Worm (Caenorhabditis elegans) whole organism, L1 larva: ENCODE results near the gene lron-1.
A peak's percentile ranks its signal among the peaks of the same experiment; 100 is the strongest.

Source experiments
- Y116A8C.19 ChIP-seq: sonication (generic microtip); optimal IDR thresholded peaks from 2 replicates; lab custom pipeline; 2016; ENCODE audit warnings: missing compliant biosample characterization, missing genetic modification characterization, borderline replicate concordance
- aha-1 ChIP-seq: fragments of 150-350 bp; optimal IDR thresholded peaks from 2 replicates; lab custom pipeline; 2014; ENCODE audit warnings: missing biosample characterization, missing genetic modification characterization
- blmp-1 ChIP-seq: fragments of 150-350 bp; optimal IDR thresholded peaks from 2 replicates; lab custom pipeline; 2014; ENCODE audit warnings: missing biosample characterization, missing genetic modification characterization
- ceh-63 ChIP-seq: fragments of 200-800 bp; sonication (Bioruptor generic); optimal IDR thresholded peaks from 2 replicates; lab custom pipeline; 2018; ENCODE audit warnings: mild to moderate bottlenecking, missing genetic modification characterization, missing compliant biosample characterization
- ceh-8 ChIP-seq: fragments of 200-800 bp; sonication (Bioruptor generic); optimal IDR thresholded peaks from 2 replicates; lab custom pipeline; 2018; ENCODE audit warnings: mild to moderate bottlenecking, missing genetic modification characterization, moderate library complexity, missing compliant biosample characterization
- ceh-82 ChIP-seq, 3 experiments: fragments of 150-350 bp in 1 of 3; sonication (generic microtip) in 2 of 3; optimal IDR thresholded peaks; 2 replicates each; lab custom pipeline; 2014 to 2017; ENCODE audit warnings: missing biosample characterization in 3 of 3, missing genetic modification characterization in 3 of 3
- ceh-88 ChIP-seq: fragments of 200-800 bp; sonication (Bioruptor generic); IDR thresholded peaks from 2 replicates; pipeline ENCODE4 v1.3.6; 2022; ENCODE audit warnings: missing genetic modification characterization, missing compliant biosample characterization
- dpl-1 ChIP-seq, 3 experiments: fragments of 150-350 bp in 2 of 3; sonication (generic microtip) in 1 of 3; optimal IDR thresholded peaks; 2 replicates each; lab custom pipeline; 2014 to 2017; ENCODE audit warnings: missing biosample characterization in 3 of 3, missing genetic modification characterization in 3 of 3, missing genetic modification reagents in 3 of 3
- efl-3 ChIP-seq: fragments of 200-800 bp; sonication (Bioruptor generic); optimal IDR thresholded peaks from 2 replicates; lab custom pipeline; 2018; ENCODE audit warnings: mild to moderate bottlenecking, missing genetic modification characterization, missing compliant biosample characterization
- egl-13 ChIP-seq: sonication (generic microtip); optimal IDR thresholded peaks from 2 replicates; lab custom pipeline; 2016; ENCODE audit warnings: missing genotype, missing genetic modification reagents, missing genetic modification characterization, missing compliant biosample characterization
- egl-27 ChIP-seq, 2 experiments: fragments of 150-350 bp in 1 of 2; sonication (generic microtip); optimal IDR thresholded peaks; 3 replicates each; lab custom pipeline; 2017 to 2018; ENCODE audit warnings: missing biosample characterization in 2 of 2, missing genetic modification characterization in 2 of 2, missing genetic modification reagents in 2 of 2
- elt-3 ChIP-seq, 6 experiments: fragments of 150-350 bp in 1 of 6; sonication (generic microtip); optimal IDR thresholded peaks; 2 replicates each; lab custom pipeline; 2017 to 2018; ENCODE audit warnings: missing biosample characterization in 6 of 6, missing genetic modification characterization in 6 of 6, inconsistent platforms in 1 of 6
- ets-5 ChIP-seq: fragments of 200-800 bp; sonication (Bioruptor generic); IDR thresholded peaks from 2 replicates; pipeline ENCODE4 v1.3.6; 2022; ENCODE audit warnings: missing genetic modification characterization, missing compliant biosample characterization
- fkh-4 ChIP-seq: sonication (generic microtip); optimal IDR thresholded peaks from 2 replicates; lab custom pipeline; 2016; ENCODE audit warnings: missing compliant biosample characterization, missing genetic modification characterization, borderline replicate concordance
- fkh-8 ChIP-seq: sonication (generic microtip); optimal IDR thresholded peaks from 2 replicates; lab custom pipeline; 2016; ENCODE audit warnings: mild to moderate bottlenecking, missing genetic modification characterization, missing compliant biosample characterization
- grh-1 ChIP-seq: fragments of 200-800 bp; sonication (Bioruptor generic); IDR thresholded peaks from 2 replicates; pipeline ENCODE4 v1.3.6; 2022; ENCODE audit warnings: missing genetic modification reagents, missing genetic modification characterization, missing compliant biosample characterization
- hpl-2 ChIP-seq: fragments of 150-350 bp; optimal IDR thresholded peaks from 2 replicates; lab custom pipeline; 2014; ENCODE audit warnings: missing biosample characterization, missing genetic modification reagents, missing genetic modification characterization
- isw-1 ChIP-seq: fragments of 200-800 bp; sonication (Bioruptor generic); IDR thresholded peaks from 2 replicates; pipeline ENCODE4 v1.3.6; 2022; ENCODE audit warnings: missing genetic modification characterization, missing compliant biosample characterization
- lin-14 ChIP-seq: fragments of 200-800 bp; sonication (Bioruptor generic); optimal IDR thresholded peaks from 2 replicates; lab custom pipeline; 2018; ENCODE audit warnings: mild to moderate bottlenecking, missing genetic modification characterization, moderate library complexity, missing compliant biosample characterization
- lin-15B ChIP-seq: fragments of 150-350 bp; sonication (generic microtip); optimal IDR thresholded peaks from 3 replicates; lab custom pipeline; 2014; ENCODE audit warnings: missing biosample characterization, missing genetic modification characterization
- lin-39 ChIP-seq: fragments of 150-350 bp; optimal IDR thresholded peaks from 2 replicates; lab custom pipeline; 2014; ENCODE audit warnings: missing biosample characterization, missing genetic modification reagents, missing genetic modification characterization
- lsy-2 ChIP-seq, 2 experiments: fragments of 150-350 bp; optimal IDR thresholded peaks; 2 replicates each; lab custom pipeline; 2014; ENCODE audit warnings: missing biosample characterization in 2 of 2, missing genetic modification characterization in 2 of 2
- mdl-1 ChIP-seq, 2 experiments: fragments of 150-350 bp; optimal IDR thresholded peaks; 2 replicates each; lab custom pipeline; 2014 to 2017; ENCODE audit warnings: missing biosample characterization in 2 of 2, missing genetic modification characterization in 2 of 2, inconsistent platforms in 1 of 2
- mep-1 ChIP-seq: fragments of 150-350 bp; optimal IDR thresholded peaks from 2 replicates; lab custom pipeline; 2014; ENCODE audit warnings: missing biosample characterization, missing genetic modification characterization
- nhr-19 ChIP-seq: fragments of 200-800 bp; sonication (Bioruptor generic); conservative IDR thresholded peaks from 2 replicates; pipeline ENCODE4 v1.3.6; 2022; ENCODE audit warnings: missing genetic modification characterization, missing compliant biosample characterization
- nhr-20 ChIP-seq: sonication (generic microtip); optimal IDR thresholded peaks from 2 replicates; lab custom pipeline; 2016; ENCODE audit warnings: mild to moderate bottlenecking, missing genetic modification characterization, missing compliant biosample characterization
- nhr-77 ChIP-seq: fragments of 150-350 bp; optimal IDR thresholded peaks from 2 replicates; lab custom pipeline; 2014; ENCODE audit warnings: missing biosample characterization, missing genetic modification characterization
- nhr-85 ChIP-seq: sonication (generic microtip); peaks from one replicate; lab custom pipeline; 2016; ENCODE audit warnings: missing genetic modification characterization, inconsistent platforms, missing compliant biosample characterization
- pax-3 ChIP-seq: fragments of 200-800 bp; sonication (Bioruptor generic); optimal IDR thresholded peaks from 2 replicates; lab custom pipeline; 2018; ENCODE audit warnings: mild to moderate bottlenecking, missing genetic modification characterization, moderate library complexity, missing compliant biosample characterization
- rnt-1 ChIP-seq: sonication (generic microtip); optimal IDR thresholded peaks from 2 replicates; lab custom pipeline; 2016; ENCODE audit warnings: mild to moderate bottlenecking, missing genetic modification characterization, moderate library complexity, missing compliant biosample characterization
- sup-37 ChIP-seq: fragments of 200-800 bp; sonication (Bioruptor generic); optimal IDR thresholded peaks from 2 replicates; lab custom pipeline; 2018; ENCODE audit warnings: mild to moderate bottlenecking, missing genetic modification characterization, missing compliant biosample characterization
- swsn-7 ChIP-seq: sonication (generic microtip); optimal IDR thresholded peaks from 2 replicates; lab custom pipeline; 2016; ENCODE audit warnings: missing genetic modification characterization, missing compliant biosample characterization
- xbp-1 ChIP-seq: sonication (generic microtip); optimal IDR thresholded peaks from 2 replicates; lab custom pipeline; 2016; ENCODE audit warnings: missing genetic modification characterization, missing compliant biosample characterization
- zag-1 ChIP-seq: fragments of 150-350 bp; optimal IDR thresholded peaks from 2 replicates; lab custom pipeline; 2014; ENCODE audit warnings: missing biosample characterization, missing genetic modification characterization
- zip-4 ChIP-seq: fragments of 200-800 bp; sonication (Bioruptor generic); optimal IDR thresholded peaks from 2 replicates; lab custom pipeline; 2018; ENCODE audit warnings: mild to moderate bottlenecking, missing genetic modification characterization, moderate library complexity, missing compliant biosample characterization
- ztf-4 ChIP-seq: fragments of 150-350 bp; optimal IDR thresholded peaks from 2 replicates; lab custom pipeline; 2014; ENCODE audit warnings: missing biosample characterization, missing genetic modification characterization

lron-1 gene

ce11 chrX:14577579-14578127, 5.1 kb downstream of the lron-1 start, which contains the start of gene let-4:
let-4 (plus strand) TSS chrX:14577935.
- no peak for TF ChIP-seq egl-27 (tag; optimal IDR thresholded peaks at IDR 0.05; lab: Kevin White, UChicago)
- no peak for TF ChIP-seq ztf-4 (tag; lab: Kevin White, UChicago)
- TF ChIP-seq isw-1 (GFP tag; lab: Robert Waterston, UW) = no peak
- no peak for TF ChIP-seq egl-13
- no peak for TF ChIP-seq nhr-77 (tag; lab: Kevin White, UChicago)
- no peak for TF ChIP-seq ceh-88 (GFP tag; lab: Robert Waterston, UW)
- peak; percentile 61 for TF ChIP-seq blmp-1
- no peak for TF ChIP-seq nhr-85 (tag; lab: Kevin White, UChicago)

- TF ChIP-seq grh-1 (GFP tag; lab: Robert Waterston, UW) (no peak), blmp-1 (peak; percentile 99), elt-3 (tag; optimal IDR thresholded peaks at IDR 0.05; lab: Kevin White, UChicago) (peak in 1 of 6 experiments; percentile 17)
Measured at ce11 chrX:14580853-14581252, 8.3 kb downstream of the lron-1 start.

ce11 chrX:14581429-14581828, 8.9 kb downstream of the lron-1 start, which contains the start of gene sym-1:
sym-1 (plus strand) TSS chrX:14581622.
- TF ChIP-seq swsn-7 (no peak), ztf-4 (tag; lab: Kevin White, UChicago) (no peak), lsy-2 (tag; optimal IDR thresholded peaks at IDR 0.05; lab: Kevin White, UChicago) (no peak), zag-1 (tag; lab: Kevin White, UChicago) (no peak), fkh-4 (no peak), egl-27 (tag; optimal IDR thresholded peaks at IDR 0.05; lab: Kevin White, UChicago) (no peak), lin-14 (peak; percentile 39), elt-3 (tag; optimal IDR thresholded peaks at IDR 0.05; lab: Kevin White, UChicago) (peak in 1 of 6 experiments; percentile 15), nhr-19 (GFP tag; lab: Robert Waterston, UW) (no peak), ceh-8 (GFP tag; lab: Kevin White, UChicago) (no peak), ceh-88 (GFP tag; lab: Robert Waterston, UW) (no peak), lin-39 (tag; lab: Kevin White, UChicago) (no peak), dpl-1 (GFP tag; optimal IDR thresholded peaks at IDR 0.05; lab: Kevin White, UChicago) (no peak), fkh-8 (no peak), rnt-1 (no peak), xbp-1 (no peak), nhr-20 (tag; lab: Kevin White, UChicago) (no peak), blmp-1 (peak; percentile 91), mep-1 (tag; lab: Kevin White, UChicago) (peak; percentile 32), sup-37 (GFP tag; lab: Kevin White, UChicago) (no peak), nhr-85 (tag; lab: Kevin White, UChicago) (peak; percentile 72)

DNA sequence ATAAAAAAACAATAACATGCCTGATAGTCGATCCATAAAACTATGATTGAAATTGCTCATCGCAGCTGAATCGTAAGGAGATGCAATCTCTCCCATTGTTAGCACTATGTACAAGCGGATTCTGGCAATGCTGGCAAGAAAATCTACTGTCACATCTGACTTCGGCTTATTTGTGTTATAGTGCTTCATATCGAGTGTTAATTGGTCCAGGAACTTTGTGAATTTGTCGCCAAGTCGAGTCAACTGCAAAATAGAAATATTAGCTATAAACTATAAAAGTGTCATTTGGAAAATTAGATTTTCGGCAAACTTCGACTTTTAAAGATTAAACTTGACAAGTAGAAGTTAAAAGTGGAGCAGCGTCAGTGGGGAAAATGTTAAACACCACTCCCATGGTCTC, 11.8 kb downstream of the lron-1 start:
- TF ChIP-seq efl-3 (GFP tag; lab: Kevin White, UChicago) = no peak
- TF ChIP-seq dpl-1 (GFP tag; optimal IDR thresholded peaks at IDR 0.05; lab: Kevin White, UChicago) = no peak
- TF ChIP-seq ceh-63 (GFP tag; lab: Kevin White, UChicago) = no peak
- TF ChIP-seq zip-4 (GFP tag; lab: Kevin White, UChicago) = no peak
- TF ChIP-seq mep-1 (tag; lab: Kevin White, UChicago) = no peak
- TF ChIP-seq hpl-2 (GFP tag; lab: Kevin White, UChicago) = no peak
- no peak for TF ChIP-seq lin-15B (tag; lab: Kevin White, UChicago)
- no peak for TF ChIP-seq ets-5 (GFP tag; lab: Robert Waterston, UW)
- no peak for TF ChIP-seq nhr-77 (tag; lab: Kevin White, UChicago)
- TF ChIP-seq grh-1 (GFP tag; lab: Robert Waterston, UW) = no peak
- no peak for TF ChIP-seq ceh-82 (tag; optimal IDR thresholded peaks at IDR 0.05; lab: Kevin White, UChicago)
- TF ChIP-seq Y116A8C.19 (tag; lab: Kevin White, UChicago) = no peak
- no peak for TF ChIP-seq aha-1 (tag; lab: Kevin White, UChicago)
- TF ChIP-seq xbp-1 = no peak
- no peak for TF ChIP-seq pax-3 (tag; lab: Kevin White, UChicago)
- TF ChIP-seq mdl-1 (tag; optimal IDR thresholded peaks at IDR 0.05; lab: Kevin White, UChicago) = no peak
- TF ChIP-seq, all 84 proteins: peak for 0
